Fruit fly (Drosophila melanogaster) whole organism, wandering third instar larva: ENCODE results near the gene CG15260.

Experiments used
- Hr78 ChIP-seq: fragments of >200 bp; optimal IDR thresholded peaks from 2 replicates; lab custom pipeline; 2017; ENCODE audit warnings: missing biosample characterization, missing genetic modification characterization
- Hr83 ChIP-seq: fragments of 200-300 bp; sonication (Bioruptor generic); optimal IDR thresholded peaks from 2 replicates; lab custom pipeline; 2016; ENCODE audit warnings: missing biosample characterization, mild to moderate bottlenecking, missing genetic modification characterization, moderate library complexity; ENCODE audit not compliant: poor library complexity, severe bottlenecking
- OdsH ChIP-seq: fragments of 200-800 bp; sonication (Bioruptor generic); optimal IDR thresholded peaks from 2 replicates; lab custom pipeline; 2016; ENCODE audit warnings: missing biosample characterization, mild to moderate bottlenecking, missing genetic modification characterization
- Rel ChIP-seq, 2 experiments: fragments of 200-800 bp; sonication (Bioruptor generic) in 1 of 2; optimal IDR thresholded peaks; 2 replicates in 1 of 2; 3 replicates in 1 of 2; lab custom pipeline; 2016 to 2019; ENCODE audit warnings: mild to moderate bottlenecking in 2 of 2, missing biosample characterization in 2 of 2, missing genetic modification characterization in 2 of 2, moderate library complexity in 1 of 2
- Sp1 ChIP-seq: fragments of 200-800 bp; sonication (Bioruptor generic); optimal IDR thresholded peaks from 3 replicates; lab custom pipeline; 2019; ENCODE audit warnings: missing biosample characterization, mild to moderate bottlenecking, missing genetic modification characterization, moderate library complexity
- br ChIP-seq: fragments of 200-800 bp; sonication (Bioruptor generic); optimal IDR thresholded peaks from 2 replicates; lab custom pipeline; 2016; ENCODE audit warnings: missing biosample characterization, missing genetic modification characterization
- dl ChIP-seq, 2 experiments: fragments of 175-275, 200-275 bp in 1 of 2; fragments of 200-275 bp in 1 of 2; sonication (Bioruptor generic); optimal IDR thresholded peaks; lab custom pipeline; 2018; ENCODE audit warnings: mild to moderate bottlenecking in 2 of 2, missing biosample characterization in 2 of 2, missing genetic modification characterization in 2 of 2, moderate library complexity in 2 of 2; ENCODE audit not compliant: partially characterized antibody in 2 of 2, insufficient read depth in 1 of 2
- dsf ChIP-seq: sonication (Bioruptor generic); optimal IDR thresholded peaks from 2 replicates; lab custom pipeline; 2016; ENCODE audit warnings: missing biosample characterization, missing genetic modification characterization, borderline replicate concordance
- pan ChIP-seq: fragments of >200 bp; optimal IDR thresholded peaks from 2 replicates; lab custom pipeline; 2017
- psq ChIP-seq: fragments of 200-800 bp; sonication (Bioruptor generic); optimal IDR thresholded peaks from 3 replicates; lab custom pipeline; 2017; ENCODE audit warnings: missing biosample characterization, mild to moderate bottlenecking, missing genetic modification characterization, moderate library complexity
- woc ChIP-seq: sonication (Bioruptor generic); optimal IDR thresholded peaks from 2 replicates; lab custom pipeline; 2016; ENCODE audit warnings: missing biosample characterization, mild to moderate bottlenecking, missing genetic modification characterization

DNA sequence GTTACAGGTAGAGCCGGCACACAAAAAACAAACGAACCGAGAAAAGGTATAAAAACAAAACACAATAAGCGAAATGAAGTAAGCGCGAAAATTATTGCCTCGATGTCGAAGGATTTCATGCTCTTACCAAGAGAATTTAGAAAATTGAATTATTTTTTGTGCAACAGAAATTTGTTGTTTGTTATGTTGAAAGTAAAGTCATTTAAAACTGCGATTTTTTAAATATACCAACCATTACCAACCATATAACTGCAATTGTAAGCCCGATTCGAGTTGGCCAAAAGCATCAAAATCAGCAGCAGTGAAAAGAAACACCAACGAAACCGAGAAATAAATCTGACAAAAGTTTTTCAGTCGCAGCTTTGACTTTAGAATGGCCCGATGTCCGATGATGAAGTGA, 11.1 kb downstream of the CG15260 start:
- TF ChIP-seq br (GFP tag; lab: Kevin White, UChicago) (peak; percentile 18), Hr78 (GFP tag; lab: Kevin White, UChicago) (no peak), Hr83 (GFP tag; lab: Kevin White, UChicago) (no peak), psq (peak; percentile 36), Sp1 (GFP tag; lab: Kevin White, UChicago) (peak; percentile 69), OdsH (GFP tag; lab: Kevin White, UChicago) (peak; percentile 30), woc (GFP tag; lab: Kevin White, UChicago) (peak; percentile 31), dsf (GFP tag; lab: Kevin White, UChicago) (no peak), dl (GFP tag; optimal IDR thresholded peaks at IDR 0.05; lab: Kevin White, UChicago; ENCODE audit: insufficient read depth in 1 of 2, partially characterized antibody in 2 of 2) (no peak), Rel (GFP tag; optimal IDR thresholded peaks at IDR 0.05; lab: Kevin White, UChicago) (no peak), Rel (tag; optimal IDR thresholded peaks at IDR 0.05; lab: Kevin White, UChicago) (no peak), pan (lab: Kevin White, UChicago) (no peak)
